Worm (Caenorhabditis elegans) whole organism, L1 larva: ENCODE measurements around the gene zyg-11.

Experiments used
- alr-1 ChIP-seq: fragments of 200-800 bp; sonication (Bioruptor generic); optimal IDR thresholded peaks from 2 replicates; lab custom pipeline; 2018; ENCODE audit warnings: borderline replicate concordance, mild to moderate bottlenecking, missing genetic modification characterization, missing compliant biosample characterization
- aly-2 ChIP-seq: fragments of 150-350 bp; optimal IDR thresholded peaks from 2 replicates; lab custom pipeline; 2014; ENCODE audit warnings: missing biosample characterization, missing genetic modification characterization
- ama-1 ChIP-seq: fragments of 150-350 bp; optimal IDR thresholded peaks from 2 replicates; lab custom pipeline; 2014
- dpl-1 ChIP-seq, 3 experiments: fragments of 150-350 bp in 2 of 3; sonication (generic microtip) in 1 of 3; optimal IDR thresholded peaks; 2 replicates each; lab custom pipeline; 2014 to 2017; ENCODE audit warnings: missing biosample characterization in 3 of 3, missing genetic modification characterization in 3 of 3, missing genetic modification reagents in 3 of 3
- elt-3 ChIP-seq, 6 experiments: fragments of 150-350 bp in 1 of 6; sonication (generic microtip); optimal IDR thresholded peaks; 2 replicates each; lab custom pipeline; 2017 to 2018; ENCODE audit warnings: missing biosample characterization in 6 of 6, missing genetic modification characterization in 6 of 6, inconsistent platforms in 1 of 6
- jun-1 ChIP-seq: fragments of 150-350 bp; optimal IDR thresholded peaks from 2 replicates; lab custom pipeline; 2014; ENCODE audit warnings: missing biosample characterization, missing genetic modification reagents, missing genetic modification characterization
- nhr-11 ChIP-seq: fragments of 150-350 bp; optimal IDR thresholded peaks from 2 replicates; lab custom pipeline; 2014; ENCODE audit warnings: missing biosample characterization, missing genetic modification characterization
- nhr-12 ChIP-seq: sonication (generic microtip); optimal IDR thresholded peaks from 2 replicates; lab custom pipeline; 2017; ENCODE audit warnings: missing biosample characterization, missing genetic modification characterization
- nhr-28 ChIP-seq: fragments of 150-350 bp; optimal IDR thresholded peaks from 2 replicates; lab custom pipeline; 2014; ENCODE audit warnings: missing biosample characterization, missing genetic modification characterization
- tbx-2 ChIP-seq: sonication (generic microtip); optimal IDR thresholded peaks from 2 replicates; lab custom pipeline; 2016; ENCODE audit warnings: missing genetic modification characterization, missing compliant biosample characterization
- unc-62 ChIP-seq: fragments of 150-350 bp; optimal IDR thresholded peaks from 2 replicates; lab custom pipeline; 2014; ENCODE audit warnings: missing biosample characterization, missing genetic modification reagents, missing genetic modification characterization
- ztf-11 ChIP-seq, 2 experiments: sonication (generic microtip); optimal IDR thresholded peaks; 2 replicates each; lab custom pipeline; 2016 to 2017; ENCODE audit warnings: missing genetic modification characterization in 2 of 2, missing biosample characterization in 1 of 2, missing compliant biosample characterization in 1 of 2

DNA sequence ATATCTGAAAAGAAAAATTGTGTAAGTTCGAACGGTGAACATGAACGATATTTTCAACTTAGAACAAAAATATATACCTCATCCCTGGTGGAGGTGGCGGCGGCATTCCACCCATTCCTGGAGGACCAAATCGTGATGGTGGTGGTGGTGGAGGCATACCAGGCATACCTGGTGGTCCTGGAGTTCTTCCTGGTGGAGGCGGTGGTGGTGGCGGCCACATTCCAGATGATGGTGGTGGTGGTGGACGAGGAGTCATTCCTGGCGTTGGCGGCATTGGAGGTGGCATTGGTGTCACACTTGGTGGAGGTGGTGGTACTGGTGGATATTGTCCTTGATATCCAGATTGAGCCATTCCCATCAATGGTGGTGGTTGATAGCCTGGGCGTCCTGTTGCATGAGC, 17.1 kb downstream of the zyg-11 start:
- no peak for TF ChIP-seq jun-1 (tag; lab: Kevin White, UChicago)
- TF ChIP-seq nhr-28 = no peak
- TF ChIP-seq nhr-12 (tag; lab: Kevin White, UChicago) = no peak
- no peak for TF ChIP-seq unc-62
- TF ChIP-seq alr-1 = no peak
- TF ChIP-seq ama-1 = no peak
- TF ChIP-seq elt-3 (tag; optimal IDR thresholded peaks at IDR 0.05; lab: Kevin White, UChicago) = no peak
- TF ChIP-seq nhr-11 (tag; lab: Kevin White, UChicago) = no peak
- no peak for TF ChIP-seq dpl-1 (GFP tag; optimal IDR thresholded peaks at IDR 0.05; lab: Kevin White, UChicago)
- no peak for TF ChIP-seq tbx-2 (tag; lab: Kevin White, UChicago)
- no peak for TF ChIP-seq aly-2 (tag; lab: Kevin White, UChicago)
- TF ChIP-seq ztf-11 (tag; optimal IDR thresholded peaks at IDR 0.05; lab: Kevin White, UChicago) = no peak
